Fruit fly (Drosophila melanogaster) whole organism, prepupa: Measurements from ENCODE around the gene CG43329.

Source experiments
- Blimp-1 ChIP-seq: fragments of 200-800 bp; sonication (Bioruptor generic); optimal IDR thresholded peaks from 3 replicates; lab custom pipeline; 2017; ENCODE audit warnings: missing biosample characterization, missing genetic modification characterization, mild to moderate bottlenecking, moderate library complexity, missing genetic modification reagents
- CG10669 ChIP-seq: fragments of 200-800 bp; sonication (Bioruptor generic); optimal IDR thresholded peaks from 3 replicates; lab custom pipeline; 2018; ENCODE audit warnings: missing biosample characterization, mild to moderate bottlenecking, missing genetic modification characterization, moderate library complexity
- CG3032 ChIP-seq: fragments of 200-800 bp; optimal IDR thresholded peaks from 2 replicates; lab custom pipeline; 2019; ENCODE audit warnings: missing biosample characterization, mild to moderate bottlenecking, missing genetic modification characterization, moderate library complexity
- CG34406 ChIP-seq: fragments of 200-800 bp; sonication (Bioruptor generic); optimal IDR thresholded peaks from 3 replicates; lab custom pipeline; 2016; ENCODE audit warnings: missing biosample characterization, missing genetic modification characterization
- CG4318 ChIP-seq: fragments of 200-800 bp; sonication (Bioruptor generic); optimal IDR thresholded peaks from 3 replicates; lab custom pipeline; 2017; ENCODE audit warnings: missing biosample characterization, mild to moderate bottlenecking, missing genetic modification characterization
- CG6792 ChIP-seq: fragments of 200-800 bp; sonication (Bioruptor generic); optimal IDR thresholded peaks from 3 replicates; lab custom pipeline; 2016; ENCODE audit warnings: missing biosample characterization, missing genetic modification characterization
- CG6808 ChIP-seq: fragments of 200-800 bp; sonication (Bioruptor generic); optimal IDR thresholded peaks from 3 replicates; lab custom pipeline; 2017; ENCODE audit warnings: missing biosample characterization, missing genetic modification characterization, mild to moderate bottlenecking, moderate library complexity, missing genetic modification reagents
- CG6854 ChIP-seq: fragments of 200-800 bp; sonication (Bioruptor generic); optimal IDR thresholded peaks from 2 replicates; lab custom pipeline; 2017; ENCODE audit warnings: missing biosample characterization, mild to moderate bottlenecking, missing genetic modification characterization
- Ets96B ChIP-seq: fragments of 200-800 bp; optimal IDR thresholded peaks from 2 replicates; lab custom pipeline; 2019; ENCODE audit warnings: missing biosample characterization, mild to moderate bottlenecking, missing genetic modification characterization, moderate library complexity
- Met ChIP-seq: fragments of 200-800 bp; sonication (Bioruptor generic); optimal IDR thresholded peaks from 3 replicates; lab custom pipeline; 2016; ENCODE audit warnings: missing biosample characterization, missing genetic modification characterization
- Smox ChIP-seq: fragments of 200-800 bp; sonication (Bioruptor generic); optimal IDR thresholded peaks from 3 replicates; lab custom pipeline; 2016; ENCODE audit warnings: missing biosample characterization, missing genetic modification characterization
- eg ChIP-seq: fragments of 200-800 bp; sonication (Bioruptor generic); IDR thresholded peaks from 3 replicates; pipeline ENCODE4 v1.3.6; 2022; ENCODE audit warnings: missing biosample characterization, missing genetic modification characterization

dm6 chr3L:22458898-22459524 is 46.0 kb downstream of the CG43329 start:
- TF ChIP-seq CG6854 (GFP tag; lab: Kevin White, UChicago) = no peak
- no peak for TF ChIP-seq Met (GFP tag; lab: Kevin White, UChicago)
- no peak for TF ChIP-seq CG3032
- no peak for TF ChIP-seq CG10669 (GFP tag; lab: Kevin White, UChicago)
- no peak for TF ChIP-seq Blimp-1 (GFP tag; lab: Kevin White, UChicago)
- no peak for TF ChIP-seq CG4318 (GFP tag; lab: Kevin White, UChicago)
- no peak for TF ChIP-seq CG6808 (GFP tag; lab: Kevin White, UChicago)
- TF ChIP-seq CG34406 = no peak
- TF ChIP-seq eg (GFP tag; lab: Robert Waterston, UW) = no peak
- no peak for TF ChIP-seq CG6792 (GFP tag; lab: Kevin White, UChicago)
- TF ChIP-seq Smox = no peak
- TF ChIP-seq Ets96B (tag; lab: Kevin White, UChicago) = no peak
